Worm (Caenorhabditis elegans): ENCODE measurements around the gene vha-8.

ce11 chrIV:6785151-6785550 is 5.7 kb upstream of the vha-8 start, which contains the start of gene dyci-1:
- TF ChIP-seq skn-1 (tag; optimal IDR thresholded peaks at IDR 0.05) (no peak), peb-1 (tag; optimal IDR thresholded peaks at IDR 0.05) (no peak), mab-5 (tag; optimal IDR thresholded peaks at IDR 0.05) (no peak)

All from whole organism, L2 larva.